Worm (Caenorhabditis elegans): ENCODE data around the gene T19A5.3.
A peak's percentile ranks its signal among the peaks of the same experiment; 100 is the strongest.

The T19A5.3 gene

ce11 chrV:8936184-8936589, 7.7 kb downstream of the T19A5.3 start, which contains the start of gene unc-23 (continued):
- TF ChIP-seq ceh-32 (tag; optimal IDR thresholded peaks at IDR 0.05; ENCODE audit: poor library complexity) (no peak), hlh-11 (tag; optimal IDR thresholded peaks at IDR 0.05) (peak; percentile 97), rbr-2 (tag; optimal IDR thresholded peaks at IDR 0.05) (peak; percentile 35), Y75B8A.6 (GFP tag; IDR thresholded peaks at IDR 0.05) (no peak; the same call in 1 of the 2 replicates), pqm-1 (tag; optimal IDR thresholded peaks at IDR 0.05) (no peak), lin-29 (GFP tag; IDR thresholded peaks at IDR 0.05) (peak; percentile 69; the same call in 1 of the 2 replicates), lin-39 (tag; optimal IDR thresholded peaks at IDR 0.05) (no peak), ceh-44 (GFP tag; IDR thresholded peaks at IDR 0.05) (no peak), D1046.2 (GFP tag; IDR thresholded peaks at IDR 0.05) (no peak), pha-4 (GFP tag; IDR thresholded peaks at IDR 0.05) (peak; percentile 91), pha-4 (tag; optimal IDR thresholded peaks at IDR 0.05) (no peak), ama-1 (optimal IDR thresholded peaks at IDR 0.05) (peak; percentile 65), php-3 (GFP tag; IDR thresholded peaks at IDR 0.05) (peak; percentile 90), gei-8 (GFP tag; optimal IDR thresholded peaks at IDR 0.05) (peak; percentile 50), F37D6.2 (tag; optimal IDR thresholded peaks at IDR 0.05) (no peak), lin-13 (GFP tag; optimal IDR thresholded peaks at IDR 0.05) (no peak), zfp-2 (tag; optimal IDR thresholded peaks at IDR 0.05) (no peak), F10B5.3 (tag; optimal IDR thresholded peaks at IDR 0.05) (no peak), nhr-41 (GFP tag; IDR thresholded peaks at IDR 0.05) (no peak), attf-4 (tag; optimal IDR thresholded peaks at IDR 0.05) (no peak), hmg-1.1 (GFP tag; IDR thresholded peaks at IDR 0.05) (peak; percentile 74), mdl-1 (tag; optimal IDR thresholded peaks at IDR 0.05) (peak in 1 of 2 experiments; percentile 80), ceh-62 (tag; optimal IDR thresholded peaks at IDR 0.05) (no peak), F49E8.2 (tag; optimal IDR thresholded peaks at IDR 0.05; ENCODE audit: borderline replicate concordance) (no peak), skn-1 (tag; optimal IDR thresholded peaks at IDR 0.05) (no peak), hif-1 (tag; optimal IDR thresholded peaks at IDR 0.05) (peak in 1 of 2 experiments; percentile 64), tag-97 (GFP tag; IDR thresholded peaks at IDR 0.05) (no peak), aly-2 (tag; optimal IDR thresholded peaks at IDR 0.05) (no peak), dmd-8 (GFP tag; IDR thresholded peaks at IDR 0.05) (no peak), arid-1 (GFP tag; conservative IDR thresholded peaks at IDR 0.05) (peak; percentile 45; the same call in 1 of the 2 replicates), duxl-1 (tag; optimal IDR thresholded peaks at IDR 0.05; ENCODE audit: poor library complexity) (peak; percentile 30), nhr-48 (tag; optimal IDR thresholded peaks at IDR 0.05) (peak; percentile 91), ZK337.2 (GFP tag; IDR thresholded peaks at IDR 0.05) (no peak), cey-2 (tag; optimal IDR thresholded peaks at IDR 0.05; ENCODE audit: borderline replicate concordance, insufficient read depth) (peak; percentile 77), zip-11 (GFP tag; IDR thresholded peaks at IDR 0.05) (no peak), nhr-6 (tag; optimal IDR thresholded peaks at IDR 0.05) (peak; percentile 4), snpc-1.2 (GFP tag; IDR thresholded peaks at IDR 0.05) (no peak), Y5F2A.4 (GFP tag; optimal IDR thresholded peaks at IDR 0.05) (no peak), lsy-2 (tag; optimal IDR thresholded peaks at IDR 0.05) (peak in 1 of 2 experiments; percentile 71), fkh-10 (GFP tag; optimal IDR thresholded peaks at IDR 0.05) (no peak), daf-19 (GFP tag; conservative IDR thresholded peaks at IDR 0.05) (no peak), nhr-28 (tag; optimal IDR thresholded peaks at IDR 0.05) (peak; percentile 85), ztf-7 (tag; optimal IDR thresholded peaks at IDR 0.05) (peak; percentile 48), sdz-12 (GFP tag; optimal IDR thresholded peaks at IDR 0.05) (no peak), mxl-3 (GFP tag; optimal IDR thresholded peaks at IDR 0.05) (peak; percentile 54), daf-12 (tag; optimal IDR thresholded peaks at IDR 0.05) (no peak), spr-3 (GFP tag; optimal IDR thresholded peaks at IDR 0.05) (peak; percentile 76), dve-1 (tag; optimal IDR thresholded peaks at IDR 0.05; ENCODE audit: insufficient read depth) (peak; percentile 93), ZK546.5 (tag; optimal IDR thresholded peaks at IDR 0.05) (no peak), nhr-10 (tag; optimal IDR thresholded peaks at IDR 0.05) (peak; percentile 77), ceh-28 (tag; optimal IDR thresholded peaks at IDR 0.05) (no peak), T20F7.1 (GFP tag; optimal IDR thresholded peaks at IDR 0.05) (peak; percentile 45)

All from whole organism, L4 larva.